Fruit fly (Drosophila melanogaster): ENCODE results near the gene BBS5.

- no peak for TF ChIP-seq caup (GFP tag; optimal IDR thresholded peaks at IDR 0.05; ENCODE audit: severe bottlenecking)
- TF ChIP-seq CG8924 (tag; optimal IDR thresholded peaks at IDR 0.05): no peak
- no peak for TF ChIP-seq CG14441 (GFP tag; IDR thresholded peaks at IDR 0.05)
- TF ChIP-seq CG7963 (GFP tag; IDR thresholded peaks at IDR 0.05; ENCODE audit: partially characterized antibody): no peak
- no peak for TF ChIP-seq CTCF (GFP tag; optimal IDR thresholded peaks at IDR 0.05)
- TF ChIP-seq CG6683 (GFP tag; optimal IDR thresholded peaks at IDR 0.05): no peak
- TF ChIP-seq p53 (GFP tag; optimal IDR thresholded peaks at IDR 0.05): no peak
These were observed 9.1 kb downstream of the BBS5 start for dm6 chr3R:4825188-4825587.
